Worm (Caenorhabditis elegans) whole organism, L4 larva: ENCODE data around the gene mec-12.

Experiments
- F26F4.8 ChIP-seq: fragments of 200-800 bp; sonication (Bioruptor generic); conservative IDR thresholded peaks from 2 replicates; pipeline ENCODE4 v1.3.6; 2022; ENCODE audit warnings: missing genetic modification characterization, missing compliant biosample characterization
- F37D6.2 ChIP-seq: sonication (generic microtip); optimal IDR thresholded peaks from 2 replicates; lab custom pipeline; 2016; ENCODE audit warnings: mild to moderate bottlenecking, missing genetic modification characterization, missing compliant biosample characterization
- F44E2.7 ChIP-seq: fragments of 200-800 bp; sonication (Bioruptor generic); IDR thresholded peaks from 2 replicates; pipeline ENCODE4 v2.1.2; 2022; ENCODE audit warnings: missing genetic modification characterization, missing compliant biosample characterization
- T20F7.1 ChIP-seq: fragments of 200-800 bp; sonication (Bioruptor generic); optimal IDR thresholded peaks from 2 replicates; lab custom pipeline; 2018; ENCODE audit warnings: mild to moderate bottlenecking, missing genetic modification characterization, missing compliant biosample characterization
- Y105C5A.15 ChIP-seq: fragments of 200-800 bp; sonication (Bioruptor generic); IDR thresholded peaks from 2 replicates; pipeline ENCODE4 v1.3.6; 2022; ENCODE audit warnings: missing genetic modification characterization, missing compliant biosample characterization
- Y5F2A.4 ChIP-seq: fragments of 200-800 bp; sonication (Bioruptor generic); optimal IDR thresholded peaks from 2 replicates; lab custom pipeline; 2018; ENCODE audit warnings: mild to moderate bottlenecking, missing genetic modification characterization, missing compliant biosample characterization
- aha-1 ChIP-seq: fragments of 150-350 bp; peaks from one replicate; lab custom pipeline; 2014; ENCODE audit warnings: missing biosample characterization, missing genetic modification characterization
- aly-2 ChIP-seq: sonication (generic microtip); optimal IDR thresholded peaks from 2 replicates; lab custom pipeline; 2018; ENCODE audit warnings: missing biosample characterization, missing genetic modification characterization
- attf-4 ChIP-seq: sonication (generic microtip); optimal IDR thresholded peaks from 3 replicates; lab custom pipeline; 2017; ENCODE audit warnings: missing biosample characterization, missing genetic modification characterization
- ceh-62 ChIP-seq: sonication (generic microtip); optimal IDR thresholded peaks from 2 replicates; lab custom pipeline; 2017; ENCODE audit warnings: missing biosample characterization, missing genetic modification characterization
- ceh-82 ChIP-seq: sonication (generic microtip); optimal IDR thresholded peaks from 2 replicates; lab custom pipeline; 2017; ENCODE audit warnings: missing biosample characterization, missing genetic modification characterization
- daf-12 ChIP-seq: fragments of 150-350 bp; optimal IDR thresholded peaks from 2 replicates; lab custom pipeline; 2014; ENCODE audit warnings: missing biosample characterization, missing genetic modification reagents, missing genetic modification characterization
- daf-16 ChIP-seq, 3 experiments: sonication (generic microtip); optimal IDR thresholded peaks; 2 replicates each; lab custom pipeline; 2016 to 2017; ENCODE audit warnings: missing genetic modification characterization in 3 of 3, missing genetic modification reagents in 3 of 3, mild to moderate bottlenecking in 2 of 3, missing compliant biosample characterization in 2 of 3, missing biosample characterization in 1 of 3, moderate library complexity in 1 of 3
- dmd-6 ChIP-seq: fragments of 200-800 bp; sonication (Bioruptor generic); IDR thresholded peaks from 2 replicates; pipeline ENCODE4 v1.3.6; 2022; ENCODE audit warnings: missing genetic modification reagents, missing genetic modification characterization, missing compliant biosample characterization
- dmd-8 ChIP-seq: fragments of 200-800 bp; sonication (Bioruptor generic); IDR thresholded peaks from 2 replicates; pipeline ENCODE4 v1.3.6; 2022; ENCODE audit warnings: missing genetic modification characterization, missing compliant biosample characterization
- egl-27 ChIP-seq: sonication (generic microtip); optimal IDR thresholded peaks from 3 replicates; lab custom pipeline; 2017; ENCODE audit warnings: missing biosample characterization, missing genetic modification reagents, missing genetic modification characterization
- egl-43 ChIP-seq: fragments of 200-800 bp; sonication (Bioruptor generic); IDR thresholded peaks from 2 replicates; pipeline ENCODE4 v1.3.6; 2022; ENCODE audit warnings: missing genetic modification reagents, missing genetic modification characterization, missing compliant biosample characterization
- fos-1 ChIP-seq: fragments of 150-350 bp; optimal IDR thresholded peaks from 2 replicates; lab custom pipeline; 2014; ENCODE audit warnings: missing biosample characterization, missing genetic modification characterization
- hif-1 ChIP-seq, 2 experiments: sonication (generic microtip); optimal IDR thresholded peaks; 2 replicates each; lab custom pipeline; 2016 to 2017; ENCODE audit warnings: missing compliant biosample characterization in 2 of 2, missing genetic modification characterization in 2 of 2, missing genetic modification reagents in 2 of 2, missing genotype in 2 of 2, mild to moderate bottlenecking in 1 of 2
- hlh-30 ChIP-seq: sonication (generic microtip); optimal IDR thresholded peaks from 2 replicates; lab custom pipeline; 2017; ENCODE audit warnings: antibody characterized with exemption, mild to moderate bottlenecking, missing genetic modification characterization, missing compliant biosample characterization; ENCODE audit not compliant: insufficient read depth
- hmg-1.1 ChIP-seq: fragments of 200-800 bp; sonication (Bioruptor generic); IDR thresholded peaks from 2 replicates; pipeline ENCODE4 v1.3.6; 2022; ENCODE audit warnings: missing genetic modification reagents, missing genetic modification characterization, missing compliant biosample characterization
- lim-7 ChIP-seq: fragments of 200-800 bp; sonication (Bioruptor generic); IDR thresholded peaks from 2 replicates; pipeline ENCODE4 v1.3.6; 2022; ENCODE audit warnings: missing genetic modification characterization, missing compliant biosample characterization
- lin-13 ChIP-seq: fragments of 150-350 bp; optimal IDR thresholded peaks from 2 replicates; lab custom pipeline; 2014; ENCODE audit warnings: missing biosample characterization, missing genetic modification reagents, missing genetic modification characterization
- lin-15B ChIP-seq: fragments of 150-350 bp; sonication (generic microtip); optimal IDR thresholded peaks from 3 replicates; lab custom pipeline; 2014; ENCODE audit warnings: missing biosample characterization, missing genetic modification characterization
- lin-29 ChIP-seq: fragments of 200-800 bp; sonication (Bioruptor generic); IDR thresholded peaks from 2 replicates; pipeline ENCODE4 v1.3.6; 2022; ENCODE audit warnings: missing genetic modification reagents, missing genetic modification characterization, missing compliant biosample characterization
- lin-38 ChIP-seq: fragments of 200-800 bp; sonication (Bioruptor generic); IDR thresholded peaks from 2 replicates; pipeline ENCODE4 v1.3.6; 2022; ENCODE audit warnings: missing genetic modification reagents, missing genetic modification characterization, missing compliant biosample characterization
- lir-3 ChIP-seq: sonication (generic microtip); optimal IDR thresholded peaks from 2 replicates; lab custom pipeline; 2016; ENCODE audit warnings: mild to moderate bottlenecking, missing genetic modification characterization, missing compliant biosample characterization
- mdl-1 ChIP-seq, 2 experiments: fragments of 150-350 bp in 1 of 2; sonication (generic microtip) in 1 of 2; optimal IDR thresholded peaks; 2 replicates each; lab custom pipeline; 2014 to 2017; ENCODE audit warnings: missing biosample characterization in 2 of 2, missing genetic modification characterization in 2 of 2
- mxl-2 ChIP-seq: fragments of 200-800 bp; sonication (Bioruptor generic); conservative IDR thresholded peaks from 2 replicates; pipeline ENCODE4 v1.3.6; 2022; ENCODE audit warnings: missing genetic modification reagents, missing genetic modification characterization, missing compliant biosample characterization
- nhr-10 ChIP-seq: fragments of 150-350 bp; optimal IDR thresholded peaks from 2 replicates; lab custom pipeline; 2014; ENCODE audit warnings: missing biosample characterization, missing genetic modification characterization
- nhr-102 ChIP-seq: sonication (generic microtip); optimal IDR thresholded peaks from 2 replicates; lab custom pipeline; 2016; ENCODE audit warnings: mild to moderate bottlenecking, missing genetic modification characterization, moderate library complexity, missing compliant biosample characterization
- nhr-11 ChIP-seq: fragments of 150-350 bp; optimal IDR thresholded peaks from 2 replicates; lab custom pipeline; 2014; ENCODE audit warnings: missing biosample characterization, missing genetic modification characterization
- nhr-111 ChIP-seq: fragments of 200-800 bp; sonication (Bioruptor generic); optimal IDR thresholded peaks from 2 replicates; lab custom pipeline; 2018; ENCODE audit warnings: mild to moderate bottlenecking, missing genetic modification characterization, missing compliant biosample characterization
- nhr-25 ChIP-seq: sonication (generic microtip); optimal IDR thresholded peaks from 2 replicates; lab custom pipeline; 2017; ENCODE audit warnings: missing genetic modification characterization, mild to moderate bottlenecking, missing compliant biosample characterization, antibody characterized with exemption, moderate library complexity, borderline replicate concordance; ENCODE audit not compliant: insufficient read depth
- nhr-28 ChIP-seq: fragments of 150-350 bp; optimal IDR thresholded peaks from 2 replicates; lab custom pipeline; 2014; ENCODE audit warnings: missing biosample characterization, missing genetic modification characterization
- nhr-41 ChIP-seq: fragments of 200-800 bp; sonication (Bioruptor generic); IDR thresholded peaks from 2 replicates; pipeline ENCODE4 v1.3.6; 2022; ENCODE audit warnings: missing genetic modification reagents, missing genetic modification characterization, missing compliant biosample characterization
- nhr-42 ChIP-seq: fragments of 200-800 bp; sonication (Bioruptor generic); IDR thresholded peaks from 2 replicates; pipeline ENCODE4 v1.3.6; 2022; ENCODE audit warnings: missing genetic modification characterization, missing compliant biosample characterization
- nhr-76 ChIP-seq: fragments of 150-350 bp; optimal IDR thresholded peaks from 2 replicates; lab custom pipeline; 2014; ENCODE audit warnings: missing biosample characterization, missing genetic modification characterization
- nhr-77 ChIP-seq: fragments of 150-350 bp; optimal IDR thresholded peaks from 2 replicates; lab custom pipeline; 2014; ENCODE audit warnings: missing biosample characterization, missing genetic modification characterization
- pha-4 ChIP-seq, 2 experiments: fragments of 150-350 bp in 1 of 2; fragments of 200-800 bp in 1 of 2; sonication (Bioruptor generic) in 1 of 2; IDR thresholded peaks in 1 of 2; optimal IDR thresholded peaks in 1 of 2; 2 replicates each; pipeline versions ENCODE4 v1.3.6 to Lab custom; 2014 to 2022; ENCODE audit warnings: missing genetic modification characterization in 2 of 2, missing genetic modification reagents in 2 of 2, missing biosample characterization in 1 of 2, missing compliant biosample characterization in 1 of 2
- pqm-1 ChIP-seq: sonication (generic microtip); optimal IDR thresholded peaks from 2 replicates; lab custom pipeline; 2017; ENCODE audit warnings: missing biosample characterization, missing genetic modification characterization
- sdz-12 ChIP-seq: fragments of 200-800 bp; sonication (Bioruptor generic); optimal IDR thresholded peaks from 2 replicates; lab custom pipeline; 2018; ENCODE audit warnings: mild to moderate bottlenecking, missing genetic modification characterization, missing compliant biosample characterization
- skn-1 ChIP-seq: fragments of 150-350 bp; optimal IDR thresholded peaks from 2 replicates; lab custom pipeline; 2014; ENCODE audit warnings: missing biosample characterization, missing genetic modification characterization
- tra-1 ChIP-seq: fragments of 200-800 bp; sonication (Bioruptor generic); IDR thresholded peaks from 2 replicates; pipeline ENCODE4 v1.3.6; 2022; ENCODE audit warnings: missing genetic modification reagents, missing genetic modification characterization, missing compliant biosample characterization
- unc-130 ChIP-seq: sonication (generic microtip); optimal IDR thresholded peaks from 2 replicates; lab custom pipeline; 2016; ENCODE audit warnings: missing genetic modification reagents, missing genetic modification characterization, missing compliant biosample characterization
- unc-39 ChIP-seq: sonication (generic microtip); optimal IDR thresholded peaks from 2 replicates; lab custom pipeline; 2017; ENCODE audit warnings: missing biosample characterization, missing genetic modification characterization
- unc-62 ChIP-seq, 3 experiments: fragments of 150-350 bp in 1 of 3; sonication (generic microtip); optimal IDR thresholded peaks in 2 of 3; peaks in 1 of 3; 1 replicate in 1 of 3; 2 replicates in 2 of 3; lab custom pipeline; 2014 to 2017; ENCODE audit warnings: missing biosample characterization in 3 of 3, missing genetic modification characterization in 3 of 3, missing genetic modification reagents in 3 of 3, missing genotype in 1 of 3
- zag-1 ChIP-seq: fragments of 150-350 bp; optimal IDR thresholded peaks from 2 replicates; lab custom pipeline; 2014; ENCODE audit warnings: missing biosample characterization, missing genetic modification characterization
- zfp-3 ChIP-seq: fragments of 200-800 bp; sonication (Bioruptor generic); conservative IDR thresholded peaks from 2 replicates; pipeline ENCODE4 v1.3.6; 2022; ENCODE audit warnings: missing genetic modification reagents, missing genetic modification characterization, missing compliant biosample characterization
- zip-11 ChIP-seq: fragments of 200-800 bp; sonication (Bioruptor generic); IDR thresholded peaks from 2 replicates; pipeline ENCODE4 v1.3.6; 2022; ENCODE audit warnings: missing genetic modification characterization, missing compliant biosample characterization
- ztf-7 ChIP-seq: fragments of 150-350 bp; optimal IDR thresholded peaks from 2 replicates; lab custom pipeline; 2014; ENCODE audit warnings: missing biosample characterization, missing genetic modification characterization

mec-12 gene

DNA sequence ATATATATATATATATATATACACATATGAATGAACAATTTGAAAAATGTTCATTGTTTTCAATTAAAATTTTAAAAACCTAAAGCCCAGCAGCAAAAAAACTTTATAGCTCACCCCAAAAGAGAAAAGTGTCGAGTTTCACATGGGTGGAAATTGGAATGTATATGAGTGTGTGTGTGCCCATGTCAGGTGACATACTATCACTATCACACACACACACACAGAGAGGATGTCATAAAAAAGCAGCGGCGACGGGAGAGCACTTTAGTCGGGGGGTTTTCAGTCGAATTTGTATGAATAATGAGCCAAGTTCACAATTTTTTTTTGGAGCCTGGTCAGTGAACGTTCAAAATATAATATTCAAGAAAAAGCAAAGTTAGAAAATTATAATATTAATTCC lies 19.1 kb downstream of the mec-12 start (continued):
- TF ChIP-seq lin-13 (GFP tag; lab: Kevin White, UChicago) (no peak), lim-7 (GFP tag; lab: Robert Waterston, UW) (no peak), pha-4 (GFP tag; IDR thresholded peaks at IDR 0.05; lab: Robert Waterston, UW) (no peak), pha-4 (tag; optimal IDR thresholded peaks at IDR 0.05; lab: Kevin White, UChicago) (no peak), nhr-111 (GFP tag; lab: Kevin White, UChicago) (no peak), daf-12 (tag; lab: Kevin White, UChicago) (no peak), nhr-41 (GFP tag; lab: Robert Waterston, UW) (no peak), nhr-28 (peak; percentile 85), hlh-30 (peak; percentile 72), daf-16 (GFP tag; optimal IDR thresholded peaks at IDR 0.05; lab: Kevin White, UChicago) (no peak), daf-16 (tag; optimal IDR thresholded peaks at IDR 0.05; lab: Kevin White, UChicago) (peak; percentile 22), F44E2.7 (no peak), hmg-1.1 (GFP tag; lab: Robert Waterston, UW) (no peak), aly-2 (tag; lab: Kevin White, UChicago) (no peak), lin-15B (tag; lab: Kevin White, UChicago) (no peak), T20F7.1 (GFP tag; lab: Kevin White, UChicago) (no peak), zfp-3 (GFP tag; lab: Robert Waterston, UW) (no peak), lin-29 (GFP tag; lab: Robert Waterston, UW) (no peak), nhr-25 (no peak), egl-27 (tag; lab: Kevin White, UChicago) (no peak), nhr-42 (GFP tag; lab: Robert Waterston, UW) (no peak), F37D6.2 (tag; lab: Kevin White, UChicago) (no peak), aha-1 (peak; percentile 6), ceh-82 (no peak), nhr-77 (tag; lab: Kevin White, UChicago) (peak; percentile 39), nhr-10 (no peak), zip-11 (GFP tag; lab: Robert Waterston, UW) (no peak), hif-1 (tag; optimal IDR thresholded peaks at IDR 0.05; lab: Kevin White, UChicago) (peak in 1 of 2 experiments; percentile 3), lin-38 (no peak), pqm-1 (peak; percentile 74)

DNA sequence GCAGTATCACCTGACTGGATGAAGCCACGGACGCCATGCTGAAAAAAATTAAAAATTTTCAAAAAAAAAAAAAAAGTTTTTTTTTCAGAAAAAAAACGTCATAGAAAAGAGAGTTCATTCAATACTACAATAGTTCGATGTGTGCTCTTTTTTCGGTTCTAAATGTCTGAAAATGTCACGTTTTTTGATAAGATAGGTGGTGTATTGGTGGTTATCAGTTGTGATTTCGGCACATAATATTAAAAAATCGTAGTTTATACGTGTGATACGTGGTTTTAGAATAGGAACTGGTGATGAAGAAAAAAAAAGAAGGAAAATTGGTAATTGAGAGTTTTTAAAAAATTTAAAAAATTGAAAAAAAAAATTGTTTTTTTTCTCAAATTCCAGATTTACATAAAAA lies 22.1 kb downstream of the mec-12 start:
- TF ChIP-seq unc-39 (tag; lab: Kevin White, UChicago) = no peak
- TF ChIP-seq lir-3 (tag; lab: Kevin White, UChicago) = no peak
- no peak for TF ChIP-seq Y5F2A.4
- TF ChIP-seq ceh-82 = no peak
- TF ChIP-seq ztf-7 (tag; lab: Kevin White, UChicago) = no peak
- TF ChIP-seq unc-62 (GFP tag; optimal IDR thresholded peaks at IDR 0.05 in 1 of 2; lab: Kevin White, UChicago) = no peak
- no peak for TF ChIP-seq unc-62 (tag; optimal IDR thresholded peaks at IDR 0.05; lab: Kevin White, UChicago)
- no peak for TF ChIP-seq nhr-42 (GFP tag; lab: Robert Waterston, UW)
- no peak for TF ChIP-seq sdz-12 (GFP tag; lab: Kevin White, UChicago)
- TF ChIP-seq F44E2.7 = no peak
- no peak for TF ChIP-seq nhr-76 (tag; lab: Kevin White, UChicago)
- peak in 1 of 2 experiments; percentile 56 for TF ChIP-seq mdl-1 (tag; optimal IDR thresholded peaks at IDR 0.05; lab: Kevin White, UChicago)
- no peak for TF ChIP-seq tra-1 (GFP tag; lab: Robert Waterston, UW)
- TF ChIP-seq fos-1 (tag; lab: Kevin White, UChicago) = no peak
- peak in 1 of 2 experiments; percentile 81 for TF ChIP-seq hif-1 (tag; optimal IDR thresholded peaks at IDR 0.05; lab: Kevin White, UChicago)
- TF ChIP-seq egl-43 (GFP tag; lab: Robert Waterston, UW) = no peak
- TF ChIP-seq attf-4 = no peak
- no peak for TF ChIP-seq Y105C5A.15
- no peak for TF ChIP-seq nhr-41 (GFP tag; lab: Robert Waterston, UW)
- no peak for TF ChIP-seq skn-1 (tag; lab: Kevin White, UChicago)
- TF ChIP-seq mxl-2 (GFP tag; lab: Robert Waterston, UW) = no peak
- TF ChIP-seq F37D6.2 (tag; lab: Kevin White, UChicago) = no peak
- no peak for TF ChIP-seq F26F4.8 (GFP tag; lab: Robert Waterston, UW)
- TF ChIP-seq unc-130 = no peak
- TF ChIP-seq dmd-8 = no peak
- no peak for TF ChIP-seq nhr-11 (tag; lab: Kevin White, UChicago)
- TF ChIP-seq zag-1 (tag; lab: Kevin White, UChicago) = no peak
- peak; percentile 16 for TF ChIP-seq nhr-102 (tag; lab: Kevin White, UChicago)
- TF ChIP-seq ceh-62 (tag; lab: Kevin White, UChicago) = no peak
- TF ChIP-seq dmd-6 (GFP tag; lab: Robert Waterston, UW) = peak; percentile 84
